Fruit fly (Drosophila melanogaster) whole organism, embryonic: Measurements from ENCODE around the gene dob.

Source experiments
- ATbp ChIP-seq: fragments of 200-800 bp; sonication (Bioruptor generic); optimal IDR thresholded peaks from 2 replicates; lab custom pipeline; 2017; ENCODE audit warnings: missing biosample characterization, mild to moderate bottlenecking, missing genetic modification characterization, missing genetic modification reagents
- Aef1 ChIP-seq: fragments of 200-800 bp; sonication (Bioruptor generic); IDR thresholded peaks from 3 replicates; pipeline ENCODE4 v1.3.6; 2022; ENCODE audit warnings: missing biosample characterization, missing genetic modification characterization
- CG10267 ChIP-seq: fragments of 200-800 bp; sonication (Bioruptor generic); optimal IDR thresholded peaks from 2 replicates; lab custom pipeline; 2018; ENCODE audit warnings: missing biosample characterization, mild to moderate bottlenecking, missing genetic modification characterization, moderate library complexity
- CG10366 ChIP-seq: fragments of 200-800 bp; sonication (Bioruptor generic); IDR thresholded peaks from 2 replicates; pipeline ENCODE4 v1.3.6; 2022; ENCODE audit warnings: missing biosample characterization, missing genetic modification characterization
- CG12659 ChIP-seq: fragments of 200-800 bp; sonication (Bioruptor generic); optimal IDR thresholded peaks from 3 replicates; lab custom pipeline; 2017; ENCODE audit warnings: mild to moderate bottlenecking, missing biosample characterization, missing genetic modification reagents, missing genetic modification characterization
- CG14965 ChIP-seq: fragments of 200-800 bp; sonication (Bioruptor generic); optimal IDR thresholded peaks from 2 replicates; lab custom pipeline; 2016; ENCODE audit warnings: missing biosample characterization, missing genetic modification characterization, borderline replicate concordance
- CG1603 ChIP-seq: fragments of 200-800 bp; sonication (Bioruptor generic); optimal IDR thresholded peaks from 2 replicates; lab custom pipeline; 2019; ENCODE audit warnings: missing biosample characterization, mild to moderate bottlenecking, missing genetic modification characterization, moderate library complexity
- CG17186 ChIP-seq: fragments of 200-800 bp; sonication (Bioruptor generic); optimal IDR thresholded peaks from 3 replicates; lab custom pipeline; 2017; ENCODE audit warnings: missing biosample characterization, missing genetic modification reagents, missing genetic modification characterization
- CG18011 ChIP-seq: fragments of 200-800 bp; sonication (Bioruptor generic); optimal IDR thresholded peaks from 2 replicates; lab custom pipeline; 2017; ENCODE audit warnings: missing biosample characterization, missing genetic modification characterization, mild to moderate bottlenecking, moderate library complexity, missing genotype
- CG2120 ChIP-seq: fragments of 200-800 bp; sonication (Bioruptor generic); optimal IDR thresholded peaks from 3 replicates; lab custom pipeline; 2016; ENCODE audit warnings: missing biosample characterization, missing genetic modification characterization
- CG2678 ChIP-seq: fragments of 200-800 bp; sonication (Bioruptor generic); optimal IDR thresholded peaks from 3 replicates; lab custom pipeline; 2019; ENCODE audit warnings: missing biosample characterization, mild to moderate bottlenecking, missing genetic modification characterization, moderate library complexity
- CG30020 ChIP-seq: fragments of 200-800 bp; optimal IDR thresholded peaks from 2 replicates; lab custom pipeline; 2019; ENCODE audit warnings: missing biosample characterization, mild to moderate bottlenecking, missing genetic modification characterization, moderate library complexity
- CG32767 ChIP-seq: fragments of 200-800 bp; sonication (Bioruptor generic); IDR thresholded peaks from 2 replicates; pipeline ENCODE4 v1.3.6; 2022; ENCODE audit warnings: missing biosample characterization, missing genetic modification characterization
- CG34376 ChIP-seq: fragments of 200-800 bp; sonication (Bioruptor generic); optimal IDR thresholded peaks from 2 replicates; lab custom pipeline; 2018; ENCODE audit warnings: missing biosample characterization, mild to moderate bottlenecking, missing genetic modification characterization
- CG6683 ChIP-seq: fragments of 200-800 bp; sonication (Bioruptor generic); optimal IDR thresholded peaks from 2 replicates; lab custom pipeline; 2017; ENCODE audit warnings: missing biosample characterization, mild to moderate bottlenecking, missing genetic modification characterization, missing genetic modification reagents
- CG7963 ChIP-seq: fragments of 200-800 bp; sonication (Bioruptor generic); IDR thresholded peaks from 3 replicates; pipeline ENCODE4 v1.3.6; 2022; ENCODE audit warnings: missing biosample characterization, missing genetic modification characterization; ENCODE audit not compliant: partially characterized antibody
- CG9609 ChIP-seq: fragments of 200-800 bp; sonication (Bioruptor generic); optimal IDR thresholded peaks from 3 replicates; lab custom pipeline; 2016; ENCODE audit warnings: missing biosample characterization, missing genetic modification characterization
- CG9876 ChIP-seq: fragments of 200-800 bp; sonication (Bioruptor generic); optimal IDR thresholded peaks from 2 replicates; lab custom pipeline; 2016; ENCODE audit warnings: missing biosample characterization, missing genetic modification characterization
- CG9932 ChIP-seq: fragments of 200-800 bp; sonication (Bioruptor generic); IDR thresholded peaks from 2 replicates; pipeline ENCODE4 v1.3.6; 2022; ENCODE audit warnings: missing biosample characterization, missing genetic modification characterization
- Dek ChIP-seq: fragments of 200-800 bp; sonication (Bioruptor generic); optimal IDR thresholded peaks from 3 replicates; lab custom pipeline; 2019; ENCODE audit warnings: missing biosample characterization, mild to moderate bottlenecking, missing genetic modification characterization, moderate library complexity
- E2f1 ChIP-seq: fragments of 200-800 bp; sonication (Bioruptor generic); IDR thresholded peaks from 2 replicates; pipeline ENCODE4 v1.3.6; 2022; ENCODE audit warnings: missing biosample characterization, missing genetic modification characterization
- Elba2 ChIP-seq: fragments of 200-800 bp; sonication (Bioruptor generic); optimal IDR thresholded peaks from 3 replicates; lab custom pipeline; 2016; ENCODE audit warnings: missing biosample characterization, missing genetic modification characterization
- Fer1 ChIP-seq: fragments of 200-800 bp; sonication (Bioruptor generic); optimal IDR thresholded peaks from 2 replicates; lab custom pipeline; 2017; ENCODE audit warnings: missing biosample characterization, mild to moderate bottlenecking, missing genetic modification characterization
- Fer2 ChIP-seq: fragments of 200-800 bp; sonication (Bioruptor generic); optimal IDR thresholded peaks from 2 replicates; lab custom pipeline; 2018; ENCODE audit warnings: missing biosample characterization, mild to moderate bottlenecking, missing genetic modification characterization, moderate library complexity
- Hsf ChIP-seq: fragments of 200-800 bp; sonication (Bioruptor generic); optimal IDR thresholded peaks from 3 replicates; lab custom pipeline; 2016; ENCODE audit warnings: missing biosample characterization, missing genetic modification characterization
- Lhr ChIP-seq: fragments of 200-800 bp; sonication (Bioruptor generic); optimal IDR thresholded peaks from 3 replicates; lab custom pipeline; 2017; ENCODE audit warnings: mild to moderate bottlenecking, missing biosample characterization, missing genetic modification reagents, missing genetic modification characterization
- Mrtf ChIP-seq: fragments of 200-800 bp; sonication (Bioruptor generic); IDR thresholded peaks from 3 replicates; pipeline ENCODE4 v1.3.6; 2022; ENCODE audit warnings: missing biosample characterization, missing genetic modification characterization
- Myb ChIP-seq: fragments of 200-800 bp; sonication (Bioruptor generic); optimal IDR thresholded peaks from 2 replicates; lab custom pipeline; 2016; ENCODE audit warnings: missing biosample characterization, missing genetic modification characterization
- NFAT ChIP-seq: fragments of 200-800 bp; sonication (Bioruptor generic); IDR thresholded peaks from 2 replicates; pipeline ENCODE4 v1.3.6; 2022; ENCODE audit warnings: missing biosample characterization, missing genetic modification characterization
- Nf-YA ChIP-seq: fragments of 200-800 bp; sonication (Bioruptor generic); IDR thresholded peaks from 2 replicates; pipeline ENCODE4 v1.3.6; 2022; ENCODE audit warnings: missing biosample characterization, missing genetic modification characterization
- Nf-YB ChIP-seq: fragments of 200-800 bp; sonication (Bioruptor generic); optimal IDR thresholded peaks from 3 replicates; lab custom pipeline; 2019; ENCODE audit warnings: missing biosample characterization, mild to moderate bottlenecking, missing genetic modification characterization, moderate library complexity
- Taf1 ChIP-seq: fragments of 200-800 bp; sonication (Bioruptor generic); IDR thresholded peaks from 2 replicates; pipeline ENCODE4 v1.3.6; 2022; ENCODE audit warnings: missing biosample characterization, missing genetic modification characterization
- bigmax ChIP-seq: fragments of 200-800 bp; sonication (Bioruptor generic); optimal IDR thresholded peaks from 2 replicates; lab custom pipeline; 2018; ENCODE audit warnings: missing biosample characterization, mild to moderate bottlenecking, missing genetic modification characterization
- chif ChIP-seq, 2 experiments: fragments of 200-800 bp; sonication (Bioruptor generic); optimal IDR thresholded peaks; 3 replicates each; lab custom pipeline; 2016; ENCODE audit warnings: missing biosample characterization in 2 of 2, missing genetic modification characterization in 2 of 2
- crc ChIP-seq: fragments of 200-800 bp; sonication (Bioruptor generic); optimal IDR thresholded peaks from 2 replicates; lab custom pipeline; 2016; ENCODE audit warnings: missing biosample characterization, missing genetic modification characterization
- dan ChIP-seq: fragments of 200-800 bp; sonication (Bioruptor generic); IDR thresholded peaks from 2 replicates; pipeline ENCODE4 v1.3.6; 2022; ENCODE audit warnings: missing biosample characterization, missing genetic modification characterization
- gfzf ChIP-seq: fragments of 200-800 bp; sonication (Bioruptor generic); optimal IDR thresholded peaks from 2 replicates; lab custom pipeline; 2016; ENCODE audit warnings: missing biosample characterization, mild to moderate bottlenecking, missing genetic modification characterization, moderate library complexity
- hkb ChIP-seq, 2 experiments: fragments of 200-800 bp in 1 of 2; fragments of >200 bp in 1 of 2; sonication (Bioruptor generic) in 1 of 2; IDR thresholded peaks in 1 of 2; optimal IDR thresholded peaks in 1 of 2; 2 replicates each; pipeline versions ENCODE4 v1.3.6 to Lab custom; 2017 to 2022; ENCODE audit warnings: missing biosample characterization in 1 of 2, missing genetic modification characterization in 1 of 2
- lbe ChIP-seq: fragments of 200-800 bp; sonication (Bioruptor generic); optimal IDR thresholded peaks from 2 replicates; lab custom pipeline; 2016; ENCODE audit warnings: missing biosample characterization, mild to moderate bottlenecking, missing genetic modification characterization
- lmd ChIP-seq: fragments of 200-800 bp; sonication (Bioruptor generic); IDR thresholded peaks from 2 replicates; pipeline ENCODE4 v1.3.6; 2022; ENCODE audit warnings: missing biosample characterization, missing genetic modification characterization
- lola ChIP-seq, 3 experiments: fragments of >200 bp in 2 of 3; fragments of 200-800 bp in 1 of 3; sonication (Bioruptor generic) in 1 of 3; optimal IDR thresholded peaks; 2 replicates each; lab custom pipeline; 2017 to 2019; ENCODE audit warnings: missing biosample characterization in 3 of 3, missing genetic modification characterization in 3 of 3, mild to moderate bottlenecking in 1 of 3, moderate library complexity in 1 of 3
- p53 ChIP-seq: fragments of 200-800 bp; sonication (Bioruptor generic); optimal IDR thresholded peaks from 2 replicates; lab custom pipeline; 2016; ENCODE audit warnings: missing biosample characterization, missing genetic modification characterization
- ro ChIP-seq: fragments of 200-800 bp; sonication (Bioruptor generic); IDR thresholded peaks from 2 replicates; pipeline ENCODE4 v1.3.6; 2022; ENCODE audit warnings: missing biosample characterization, missing genetic modification characterization
- scrt ChIP-seq: fragments of 200-800 bp; sonication (Bioruptor generic); optimal IDR thresholded peaks from 2 replicates; lab custom pipeline; 2018; ENCODE audit warnings: missing biosample characterization, mild to moderate bottlenecking, missing genetic modification characterization, moderate library complexity
- seq ChIP-seq: fragments of 200-800 bp; sonication (Bioruptor generic); IDR thresholded peaks from 2 replicates; pipeline ENCODE4 v1.3.6; 2022; ENCODE audit warnings: missing biosample characterization, missing genetic modification characterization
- unc-4 ChIP-seq: fragments of 200-800 bp; sonication (Bioruptor generic); IDR thresholded peaks from 2 replicates; pipeline ENCODE4 v1.3.6; 2022; ENCODE audit warnings: missing biosample characterization, missing genetic modification characterization; ENCODE audit not compliant: partially characterized antibody
- vnd ChIP-seq: fragments of 200-800 bp; sonication (Bioruptor generic); IDR thresholded peaks from 3 replicates; pipeline ENCODE4 v1.3.6; 2022; ENCODE audit warnings: missing biosample characterization, missing genetic modification characterization; ENCODE audit not compliant: partially characterized antibody
- yki ChIP-seq: fragments of >200 bp; optimal IDR thresholded peaks from 3 replicates; lab custom pipeline; 2018
- zen2 ChIP-seq: fragments of 200-800 bp; sonication (Bioruptor generic); IDR thresholded peaks from 3 replicates; pipeline ENCODE4 v1.3.6; 2022; ENCODE audit warnings: missing biosample characterization, missing genetic modification characterization; ENCODE audit not compliant: partially characterized antibody

dob gene

DNA sequence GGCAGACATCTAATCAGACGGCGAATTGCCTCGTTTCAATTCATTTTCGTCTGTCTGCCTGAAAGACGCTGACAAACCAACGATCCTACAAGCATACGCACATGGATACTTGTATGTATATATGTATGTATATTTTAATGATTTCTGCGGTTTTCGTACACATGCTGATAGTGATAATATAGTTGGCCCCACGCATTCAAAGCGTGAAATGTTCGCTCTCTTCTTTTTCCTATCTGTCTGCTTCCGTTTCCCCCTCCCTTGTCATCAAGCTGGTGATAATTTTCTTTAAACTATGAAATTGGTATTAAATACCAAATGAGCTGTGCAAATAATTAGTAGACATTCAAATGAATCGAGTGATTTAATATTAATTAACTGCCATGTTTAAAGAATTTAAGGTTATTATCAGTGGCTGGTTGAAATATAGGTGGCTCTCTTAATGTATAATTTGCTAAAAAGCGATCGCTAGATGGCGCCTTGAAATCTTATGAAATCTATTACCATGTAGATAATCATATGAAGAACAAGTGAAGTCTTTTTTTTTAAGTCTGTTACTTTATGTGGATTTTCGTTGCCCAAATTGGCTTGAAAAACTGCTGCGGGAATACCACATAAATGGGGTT lies 14.1 kb downstream of the dob start, which contains the start of gene CG33177 (continued):
- TF ChIP-seq Aef1 (GFP tag; lab: Robert Waterston, UW) (no peak), CG6683 (GFP tag; lab: Kevin White, UChicago) (no peak), seq (GFP tag; lab: Robert Waterston, UW) (no peak), E2f1 (GFP tag; lab: Robert Waterston, UW) (no peak), CG17186 (GFP tag; lab: Kevin White, UChicago) (no peak), CG34376 (GFP tag; lab: Kevin White, UChicago) (peak; percentile 71), lmd (GFP tag; lab: Robert Waterston, UW) (0 out of 2 replicates have a peak, but pooled peaks have one; percentile 12), ATbp (GFP tag; lab: Kevin White, UChicago) (no peak), zen2 (GFP tag; lab: Robert Waterston, UW) (no peak), Dek (tag; lab: Kevin White, UChicago) (peak; percentile 23), CG10366 (GFP tag; lab: Robert Waterston, UW) (no peak), CG14965 (GFP tag; lab: Kevin White, UChicago) (no peak), Elba2 (no peak), ro (GFP tag; lab: Robert Waterston, UW) (no peak), CG30020 (no peak), Fer1 (GFP tag; lab: Kevin White, UChicago) (no peak), CG2678 (tag; lab: Kevin White, UChicago) (no peak), Nf-YA (GFP tag; lab: Robert Waterston, UW) (no peak), CG32767 (GFP tag; lab: Robert Waterston, UW) (no peak), CG2120 (GFP tag; lab: Kevin White, UChicago) (peak; percentile 27), dan (GFP tag; lab: Robert Waterston, UW) (no peak), NFAT (GFP tag; lab: Robert Waterston, UW) (0 out of 2 replicates have a peak, but pooled peaks have one; percentile 24), p53 (GFP tag; lab: Kevin White, UChicago) (no peak), chif (GFP tag; optimal IDR thresholded peaks at IDR 0.05; lab: Kevin White, UChicago) (peak in 1 of 2 experiments; percentile 35), Nf-YB (GFP tag; lab: Kevin White, UChicago) (no peak), yki (no peak), Hsf (GFP tag; lab: Kevin White, UChicago) (peak; percentile 16), lbe (GFP tag; lab: Kevin White, UChicago) (no peak), CG10267 (tag; lab: Kevin White, UChicago) (peak; percentile 33), Fer2 (no peak), bigmax (GFP tag; lab: Kevin White, UChicago) (peak; percentile 96), CG7963 (GFP tag; lab: Robert Waterston, UW) (no peak), Lhr (GFP tag; lab: Kevin White, UChicago) (peak; percentile 22), CG9876 (GFP tag; lab: Kevin White, UChicago) (no peak), CG18011 (GFP tag; lab: Kevin White, UChicago) (no peak), CG1603 (tag; lab: Kevin White, UChicago) (peak; percentile 37), Myb (GFP tag; lab: Kevin White, UChicago) (peak; percentile 82), vnd (no peak), CG12659 (GFP tag; lab: Kevin White, UChicago) (peak; percentile 25), Taf1 (no peak), unc-4 (no peak), CG9932 (peak; percentile 22; the same call in 1 of the 2 replicates), scrt (GFP tag; lab: Kevin White, UChicago) (no peak), lola (GFP tag; optimal IDR thresholded peaks at IDR 0.05; lab: Kevin White, UChicago) (no peak), Mrtf (GFP tag; lab: Robert Waterston, UW) (no peak), CG9609 (no peak), gfzf (GFP tag; lab: Kevin White, UChicago) (no peak), hkb (optimal IDR thresholded peaks at IDR 0.05; lab: Kevin White, UChicago) (no peak), hkb (GFP tag; IDR thresholded peaks at IDR 0.05; lab: Robert Waterston, UW) (no peak), crc (GFP tag; lab: Kevin White, UChicago) (no peak)
